Fruit fly (Drosophila melanogaster): ENCODE data around the gene Nrx-1.

Nrx-1 gene

dm6 chr3R:22527192-22527591, 58.9 kb downstream of the Nrx-1 start (continued):
- TF ChIP-seq CG6654 (GFP tag; optimal IDR thresholded peaks at IDR 0.05), result no peak
- TF ChIP-seq CG3407 (GFP tag; optimal IDR thresholded peaks at IDR 0.05), result no peak
- TF ChIP-seq Asciz (GFP tag; optimal IDR thresholded peaks at IDR 0.05), result no peak
- peak; percentile 28; the same call in 1 of the 2 replicates for TF ChIP-seq GATAe (GFP tag; conservative IDR thresholded peaks at IDR 0.05)
- TF ChIP-seq Ssrp (tag; optimal IDR thresholded peaks at IDR 0.05), result no peak
- TF ChIP-seq CG13775 (GFP tag; optimal IDR thresholded peaks at IDR 0.05), result no peak
- TF ChIP-seq CG4282 (GFP tag; optimal IDR thresholded peaks at IDR 0.05), result no peak
- no peak for TF ChIP-seq Myb (GFP tag; optimal IDR thresholded peaks at IDR 0.05)
- TF ChIP-seq tin (GFP tag; optimal IDR thresholded peaks at IDR 0.05), result no peak
- TF ChIP-seq CG3163 (GFP tag; optimal IDR thresholded peaks at IDR 0.05), result no peak
- TF ChIP-seq Nf-YA (GFP tag; IDR thresholded peaks at IDR 0.05), result no peak
- no peak for TF ChIP-seq CG13296 (GFP tag; optimal IDR thresholded peaks at IDR 0.05)
- TF ChIP-seq CG15514 (GFP tag; optimal IDR thresholded peaks at IDR 0.05), result no peak
- TF ChIP-seq Ets65A (GFP tag), result peak; percentile 36
- TF ChIP-seq eyg (GFP tag; optimal IDR thresholded peaks at IDR 0.05), result no peak
- TF ChIP-seq CG7786 (GFP tag; optimal IDR thresholded peaks at IDR 0.05), result no peak
- no peak for TF ChIP-seq TFAM (GFP tag; optimal IDR thresholded peaks at IDR 0.05)
- no peak for TF ChIP-seq Taf1 (GFP tag; IDR thresholded peaks at IDR 0.05)
- no peak for TF ChIP-seq luna (GFP tag; optimal IDR thresholded peaks at IDR 0.05)
- TF ChIP-seq CG4404 (GFP tag; IDR thresholded peaks at IDR 0.05), result no peak
- TF ChIP-seq CG10462 (GFP tag; optimal IDR thresholded peaks at IDR 0.05), result no peak
- 0 out of 3 replicates have a peak, but pooled peaks have one; percentile 17 for TF ChIP-seq HLH4C (GFP tag; IDR thresholded peaks at IDR 0.05; ENCODE audit: partially characterized antibody)
- TF ChIP-seq CG12659 (GFP tag; optimal IDR thresholded peaks at IDR 0.05), result no peak
- TF ChIP-seq CG7928 (GFP tag; optimal IDR thresholded peaks at IDR 0.05), result no peak
- TF ChIP-seq CG12236 (GFP tag; optimal IDR thresholded peaks at IDR 0.05), result no peak
- no peak for TF ChIP-seq CG17359 (tag; optimal IDR thresholded peaks at IDR 0.05)
- no peak for TF ChIP-seq Kr (GFP tag; optimal IDR thresholded peaks at IDR 0.05)
- TF ChIP-seq HLH54F (GFP tag; optimal IDR thresholded peaks at IDR 0.05), result no peak
- no peak for TF ChIP-seq CG12219 (GFP tag; optimal IDR thresholded peaks at IDR 0.05)
- TF ChIP-seq Max (GFP tag; optimal IDR thresholded peaks at IDR 0.05), result no peak
- no peak for TF ChIP-seq Dbx (GFP tag; IDR thresholded peaks at IDR 0.05)
- no peak for TF ChIP-seq Camta (GFP tag; optimal IDR thresholded peaks at IDR 0.05)
- TF ChIP-seq CG6813 (GFP tag; optimal IDR thresholded peaks at IDR 0.05), result no peak
- TF ChIP-seq Vsx1 (GFP tag; optimal IDR thresholded peaks at IDR 0.05), result peak; percentile 38
- no peak for TF ChIP-seq wor (GFP tag; IDR thresholded peaks at IDR 0.05)
- no peak for TF ChIP-seq CG17912 (GFP tag; optimal IDR thresholded peaks at IDR 0.05)
- no peak for TF ChIP-seq CG2199 (GFP tag; IDR thresholded peaks at IDR 0.05)
- no peak for TF ChIP-seq caup (GFP tag; optimal IDR thresholded peaks at IDR 0.05; ENCODE audit: severe bottlenecking)
- no peak for TF ChIP-seq Xrp1 (GFP tag; IDR thresholded peaks at IDR 0.05)
- no peak for TF ChIP-seq CG10209 (GFP tag; optimal IDR thresholded peaks at IDR 0.05)
- TF ChIP-seq lov (optimal IDR thresholded peaks at IDR 0.05), result no peak
- TF ChIP-seq lov (GFP tag; IDR thresholded peaks at IDR 0.05), result no peak
- no peak for TF ChIP-seq BtbVII (GFP tag; optimal IDR thresholded peaks at IDR 0.05)
- TF ChIP-seq sima (GFP tag; optimal IDR thresholded peaks at IDR 0.05), result no peak
- TF ChIP-seq Mes4 (GFP tag; optimal IDR thresholded peaks at IDR 0.05), result no peak
- no peak for TF ChIP-seq Bteb2 (GFP tag; optimal IDR thresholded peaks at IDR 0.05)
- TF ChIP-seq psq (GFP tag; optimal IDR thresholded peaks at IDR 0.05), result no peak
- TF ChIP-seq MTF-1 (GFP tag; optimal IDR thresholded peaks at IDR 0.05; ENCODE audit: borderline replicate concordance), result no peak
- no peak for TF ChIP-seq lmd (GFP tag; IDR thresholded peaks at IDR 0.05)
- TF ChIP-seq Sox100B (GFP tag; optimal IDR thresholded peaks at IDR 0.05), result no peak
- TF ChIP-seq CG10321 (GFP tag; IDR thresholded peaks at IDR 0.05), result no peak
- no peak for TF ChIP-seq ro (GFP tag; IDR thresholded peaks at IDR 0.05)
- TF ChIP-seq vvl (GFP tag; IDR thresholded peaks at IDR 0.05), result no peak

Measured in whole organism, embryonic.